Fruit fly (Drosophila melanogaster) whole organism, embryonic: Measurements from ENCODE around the gene deltaCOP.
A peak's percentile ranks its signal among the peaks of the same experiment; 100 is the strongest.

Source experiments
- Abd-B ChIP-seq: fragments of 200-800 bp; sonication (Bioruptor generic); optimal IDR thresholded peaks from 2 replicates; lab custom pipeline; 2018; ENCODE audit warnings: missing biosample characterization, mild to moderate bottlenecking, missing genetic modification characterization, moderate library complexity
- Bgb ChIP-seq: fragments of 200-800 bp; sonication (Bioruptor generic); IDR thresholded peaks from 2 replicates; pipeline ENCODE4 v1.3.6; 2022; ENCODE audit warnings: missing biosample characterization, missing genetic modification characterization; ENCODE audit not compliant: partially characterized antibody
- CG10147 ChIP-seq: fragments of 200-800 bp; sonication (Bioruptor generic); optimal IDR thresholded peaks from 2 replicates; lab custom pipeline; 2019; ENCODE audit warnings: missing biosample characterization, mild to moderate bottlenecking, missing genetic modification characterization, moderate library complexity
- CG10654 ChIP-seq: fragments of 200-800 bp; sonication (Bioruptor generic); optimal IDR thresholded peaks from 2 replicates; lab custom pipeline; 2016; ENCODE audit warnings: missing biosample characterization, missing genetic modification characterization
- CG12104 ChIP-seq: fragments of 200-800 bp; sonication (Bioruptor generic); optimal IDR thresholded peaks from 3 replicates; lab custom pipeline; 2016; ENCODE audit warnings: missing biosample characterization, missing genetic modification characterization
- CG14667 ChIP-seq: fragments of 200-800 bp; sonication (Bioruptor generic); IDR thresholded peaks from 2 replicates; pipeline ENCODE4 v1.3.6; 2022; ENCODE audit warnings: missing biosample characterization, missing genetic modification characterization
- CG14860 ChIP-seq: fragments of 200-800 bp; sonication (Bioruptor generic); IDR thresholded peaks from 3 replicates; pipeline ENCODE4 v1.3.6; 2022; ENCODE audit warnings: missing biosample characterization, missing genetic modification characterization; ENCODE audit not compliant: partially characterized antibody
- CG2120 ChIP-seq: fragments of 200-800 bp; sonication (Bioruptor generic); optimal IDR thresholded peaks from 3 replicates; lab custom pipeline; 2016; ENCODE audit warnings: missing biosample characterization, missing genetic modification characterization
- CG31224 ChIP-seq: fragments of 200-800 bp; sonication (Bioruptor generic); IDR thresholded peaks from 2 replicates; pipeline ENCODE4 v1.3.6; 2022; ENCODE audit warnings: missing biosample characterization, missing genetic modification characterization
- CG42726 ChIP-seq: fragments of 200-800 bp; sonication (Bioruptor generic); IDR thresholded peaks from 2 replicates; pipeline ENCODE4 v1.3.6; 2022; ENCODE audit warnings: missing biosample characterization, missing genetic modification characterization; ENCODE audit not compliant: partially characterized antibody
- CG7372 ChIP-seq: fragments of 200-800 bp; sonication (Bioruptor generic); IDR thresholded peaks from 2 replicates; pipeline ENCODE4 v1.3.6; 2022; ENCODE audit warnings: missing biosample characterization, missing genetic modification characterization
- CG7839 ChIP-seq: fragments of 200-800 bp; sonication (Bioruptor generic); optimal IDR thresholded peaks from 3 replicates; lab custom pipeline; 2018; ENCODE audit warnings: missing biosample characterization, mild to moderate bottlenecking, missing genetic modification characterization, moderate library complexity
- CG9727 ChIP-seq: fragments of 200-800 bp; sonication (Bioruptor generic); optimal IDR thresholded peaks from 3 replicates; lab custom pipeline; 2017; ENCODE audit warnings: missing biosample characterization, mild to moderate bottlenecking, missing genetic modification characterization
- CoRest ChIP-seq: fragments of 200-800 bp; sonication (Bioruptor generic); optimal IDR thresholded peaks from 3 replicates; lab custom pipeline; 2018; ENCODE audit warnings: missing biosample characterization, mild to moderate bottlenecking, missing genetic modification characterization, moderate library complexity
- Dbx ChIP-seq: fragments of 200-800 bp; sonication (Bioruptor generic); IDR thresholded peaks from 3 replicates; pipeline ENCODE4 v1.3.6; 2022; ENCODE audit warnings: missing biosample characterization, missing genetic modification characterization
- Dll ChIP-seq: fragments of 200-800 bp; sonication (Bioruptor generic); IDR thresholded peaks from 4 replicates; pipeline ENCODE4 v1.3.6; 2022; ENCODE audit warnings: missing biosample characterization, missing genetic modification characterization; ENCODE audit not compliant: partially characterized antibody
- Doc3 ChIP-seq: fragments of 200-800 bp; sonication (Bioruptor generic); IDR thresholded peaks from 3 replicates; pipeline ENCODE4 v1.3.6; 2022; ENCODE audit warnings: missing biosample characterization, missing genetic modification characterization; ENCODE audit not compliant: partially characterized antibody
- Fer1 ChIP-seq: fragments of 200-800 bp; sonication (Bioruptor generic); optimal IDR thresholded peaks from 2 replicates; lab custom pipeline; 2017; ENCODE audit warnings: missing biosample characterization, mild to moderate bottlenecking, missing genetic modification characterization
- Gsc ChIP-seq: fragments of 200-800 bp; sonication (Bioruptor generic); IDR thresholded peaks from 2 replicates; pipeline ENCODE4 v1.3.6; 2022; ENCODE audit warnings: missing biosample characterization, missing genetic modification characterization
- HmgZ ChIP-seq: fragments of 200-800 bp; sonication (Bioruptor generic); optimal IDR thresholded peaks from 2 replicates; lab custom pipeline; 2018; ENCODE audit warnings: missing biosample characterization, mild to moderate bottlenecking, missing genetic modification characterization
- Hr39 ChIP-seq: fragments of >200 bp; optimal IDR thresholded peaks from 2 replicates; lab custom pipeline; 2017
- Med ChIP-seq: fragments of 200-800 bp; sonication (Bioruptor generic); peaks from one replicate; lab custom pipeline; 2016; ENCODE audit warnings: missing biosample characterization, missing genetic modification characterization, mild to moderate bottlenecking, inconsistent platforms, moderate library complexity
- Myb ChIP-seq: fragments of 200-800 bp; sonication (Bioruptor generic); optimal IDR thresholded peaks from 2 replicates; lab custom pipeline; 2016; ENCODE audit warnings: missing biosample characterization, missing genetic modification characterization
- Optix ChIP-seq: fragments of 200-800 bp; sonication (Bioruptor generic); IDR thresholded peaks from 3 replicates; pipeline ENCODE4 v1.3.6; 2022; ENCODE audit warnings: missing biosample characterization, missing genetic modification characterization
- Scr ChIP-seq: fragments of 200-800 bp; sonication (Bioruptor generic); IDR thresholded peaks from 2 replicates; pipeline ENCODE4 v1.3.6; 2022; ENCODE audit warnings: missing biosample characterization, missing genetic modification characterization; ENCODE audit not compliant: partially characterized antibody
- Sin3A ChIP-seq: fragments of >200 bp; optimal IDR thresholded peaks from 2 replicates; lab custom pipeline; 2018
- Sry-β ChIP-seq: fragments of 200-800 bp; sonication (Bioruptor generic); optimal IDR thresholded peaks from 2 replicates; lab custom pipeline; 2018; ENCODE audit warnings: missing biosample characterization, mild to moderate bottlenecking, missing genetic modification characterization, moderate library complexity
- Usf ChIP-seq: fragments of 200-800 bp; sonication (Bioruptor generic); optimal IDR thresholded peaks from 2 replicates; lab custom pipeline; 2017; ENCODE audit warnings: missing genotype, missing biosample characterization, missing genetic modification characterization
- YL-1 ChIP-seq: fragments of 200-800 bp; sonication (Bioruptor generic); optimal IDR thresholded peaks from 3 replicates; lab custom pipeline; 2017; ENCODE audit warnings: missing biosample characterization, mild to moderate bottlenecking, missing genetic modification characterization
- amos ChIP-seq: fragments of 200-800 bp; sonication (Bioruptor generic); IDR thresholded peaks from 2 replicates; pipeline ENCODE4 v1.3.6; 2022; ENCODE audit warnings: missing biosample characterization, missing genetic modification characterization; ENCODE audit not compliant: partially characterized antibody
- ato ChIP-seq: fragments of 200-800 bp; sonication (Bioruptor generic); IDR thresholded peaks from 2 replicates; pipeline ENCODE4 v1.3.6; 2022; ENCODE audit warnings: missing biosample characterization, missing genetic modification characterization; ENCODE audit not compliant: partially characterized antibody
- bbx ChIP-seq: fragments of 200-800 bp; sonication (Bioruptor generic); IDR thresholded peaks from 2 replicates; pipeline ENCODE4 v1.3.6; 2022; ENCODE audit warnings: missing biosample characterization, missing genetic modification characterization; ENCODE audit not compliant: partially characterized antibody
- bowl ChIP-seq: fragments of 200-800 bp; sonication (Bioruptor generic); IDR thresholded peaks from 2 replicates; pipeline ENCODE4 v1.3.6; 2022; ENCODE audit warnings: missing biosample characterization, missing genetic modification characterization
- caup ChIP-seq: fragments of 200-800 bp; sonication (Bioruptor generic); optimal IDR thresholded peaks from 3 replicates; lab custom pipeline; 2017; ENCODE audit warnings: missing biosample characterization, mild to moderate bottlenecking, missing genetic modification characterization, moderate library complexity; ENCODE audit not compliant: severe bottlenecking
- dmrt99B ChIP-seq: fragments of 200-800 bp; sonication (Bioruptor generic); optimal IDR thresholded peaks from 2 replicates; lab custom pipeline; 2018; ENCODE audit warnings: missing biosample characterization, mild to moderate bottlenecking, missing genetic modification characterization, moderate library complexity
- en ChIP-seq: fragments of 200-800 bp; sonication (Bioruptor generic); optimal IDR thresholded peaks from 2 replicates; lab custom pipeline; 2016; ENCODE audit warnings: missing biosample characterization, missing genetic modification characterization
- hb ChIP-seq: fragments of 200-800 bp; sonication (Bioruptor generic); IDR thresholded peaks from 3 replicates; pipeline ENCODE4 v1.3.6; 2022; ENCODE audit warnings: missing biosample characterization, missing genetic modification characterization; ENCODE audit not compliant: partially characterized antibody
- hbn ChIP-seq: fragments of 200-800 bp; sonication (Bioruptor generic); IDR thresholded peaks from 2 replicates; pipeline ENCODE4 v1.3.6; 2022; ENCODE audit warnings: missing biosample characterization, missing genetic modification characterization; ENCODE audit not compliant: partially characterized antibody
- ken ChIP-seq: fragments of 200-800 bp; sonication (Bioruptor generic); IDR thresholded peaks from 3 replicates; pipeline ENCODE4 v1.3.6; 2022; ENCODE audit warnings: missing biosample characterization, missing genetic modification characterization
- knrl ChIP-seq: fragments of 200-800 bp; sonication (Bioruptor generic); IDR thresholded peaks from 3 replicates; pipeline ENCODE4 v1.3.6; 2022; ENCODE audit warnings: missing biosample characterization, missing genetic modification characterization; ENCODE audit not compliant: partially characterized antibody
- mirr ChIP-seq: fragments of 200-800 bp; sonication (Bioruptor generic); optimal IDR thresholded peaks from 3 replicates; lab custom pipeline; 2018; ENCODE audit warnings: missing biosample characterization, mild to moderate bottlenecking, missing genetic modification characterization
- pzg ChIP-seq: fragments of 200-800 bp; sonication (Bioruptor generic); optimal IDR thresholded peaks from 3 replicates; lab custom pipeline; 2018; ENCODE audit warnings: missing biosample characterization, mild to moderate bottlenecking, missing genetic modification characterization, moderate library complexity
- sens ChIP-seq: fragments of 200-800 bp; sonication (Bioruptor generic); peaks from one replicate; lab custom pipeline; 2016; ENCODE audit warnings: missing biosample characterization, missing genetic modification characterization
- sim ChIP-seq: fragments of 200-800 bp; sonication (Bioruptor generic); IDR thresholded peaks from 2 replicates; pipeline ENCODE4 v1.3.6; 2022; ENCODE audit warnings: missing biosample characterization, missing genetic modification characterization
- sr ChIP-seq: fragments of 200-800 bp; sonication (Bioruptor generic); IDR thresholded peaks from 3 replicates; pipeline ENCODE4 v1.3.6; 2022; ENCODE audit warnings: missing biosample characterization, missing genetic modification characterization
- stwl ChIP-seq: fragments of 200-800 bp; sonication (Bioruptor generic); optimal IDR thresholded peaks from 3 replicates; lab custom pipeline; 2018; ENCODE audit warnings: missing biosample characterization, mild to moderate bottlenecking, missing genetic modification characterization, moderate library complexity
- unc-4 ChIP-seq: fragments of 200-800 bp; sonication (Bioruptor generic); IDR thresholded peaks from 2 replicates; pipeline ENCODE4 v1.3.6; 2022; ENCODE audit warnings: missing biosample characterization, missing genetic modification characterization; ENCODE audit not compliant: partially characterized antibody
- usp ChIP-seq: fragments of >200 bp; optimal IDR thresholded peaks from 2 replicates; lab custom pipeline; 2017; ENCODE audit warnings: missing biosample characterization, missing genetic modification characterization
- vnd ChIP-seq: fragments of 200-800 bp; sonication (Bioruptor generic); IDR thresholded peaks from 3 replicates; pipeline ENCODE4 v1.3.6; 2022; ENCODE audit warnings: missing biosample characterization, missing genetic modification characterization; ENCODE audit not compliant: partially characterized antibody

deltaCOP gene

dm6 chrX:1868586-1869111, 7.1 kb upstream of the deltaCOP start, which contains the start of the genes CG14803 and Pex5 (continued):
- TF ChIP-seq YL-1 (GFP tag; lab: Kevin White, UChicago) = peak; percentile 79
- TF ChIP-seq Sin3A (lab: Kevin White, UChicago) = peak; percentile 13
- TF ChIP-seq dmrt99B (tag; lab: Kevin White, UChicago) = no peak
- no peak for TF ChIP-seq caup
- TF ChIP-seq Fer1 = peak; percentile 33
- peak; percentile 31 for TF ChIP-seq Myb (GFP tag; lab: Kevin White, UChicago)
- TF ChIP-seq usp (GFP tag; lab: Kevin White, UChicago) = no peak
- no peak for TF ChIP-seq Gsc (GFP tag; lab: Robert Waterston, UW)
- TF ChIP-seq Dbx (GFP tag; lab: Robert Waterston, UW) = no peak
- TF ChIP-seq Abd-B (GFP tag; lab: Kevin White, UChicago) = no peak
- no peak for TF ChIP-seq en
- no peak for TF ChIP-seq mirr (GFP tag; lab: Kevin White, UChicago)
- TF ChIP-seq CG7372 (GFP tag; lab: Robert Waterston, UW) = no peak
- TF ChIP-seq Optix (GFP tag; lab: Robert Waterston, UW) = no peak
- TF ChIP-seq Usf (GFP tag; lab: Kevin White, UChicago) = no peak
- TF ChIP-seq Sry-β (GFP tag; lab: Kevin White, UChicago) = peak; percentile 8
- no peak for TF ChIP-seq CG10147 (GFP tag; lab: Kevin White, UChicago)
- TF ChIP-seq vnd (GFP tag; lab: Robert Waterston, UW) = peak; percentile 39; the same call in 2 of the 3 replicates
- peak; percentile 81 for TF ChIP-seq Med (GFP tag; lab: Kevin White, UChicago)
- TF ChIP-seq CG42726 (GFP tag; lab: Robert Waterston, UW) = no peak
- peak; percentile 38 for TF ChIP-seq ato (GFP tag; lab: Robert Waterston, UW)
- TF ChIP-seq sim = no peak
- no peak for TF ChIP-seq sr (GFP tag; lab: Robert Waterston, UW)
- no peak for TF ChIP-seq CG10654 (GFP tag; lab: Kevin White, UChicago)
- peak; percentile 59; the same call in 1 of the 2 replicates for TF ChIP-seq amos
- TF ChIP-seq stwl (tag; lab: Kevin White, UChicago) = peak; percentile 82
- TF ChIP-seq CG9727 (GFP tag; lab: Kevin White, UChicago) = no peak
- TF ChIP-seq sens (GFP tag; lab: Kevin White, UChicago) = peak; percentile 75
- no peak for TF ChIP-seq CG14667 (GFP tag; lab: Robert Waterston, UW)
- no peak for TF ChIP-seq CG7839 (tag; lab: Kevin White, UChicago)
- TF ChIP-seq Doc3 = peak; percentile 39; the same call in 1 of the 3 replicates
- TF ChIP-seq hb = peak; percentile 54; the same call in 2 of the 3 replicates
- peak; percentile 3 for TF ChIP-seq CoRest
- peak; percentile 63 for TF ChIP-seq Scr (GFP tag; lab: Robert Waterston, UW)
- peak; percentile 57; the same call in 2 of the 4 replicates for TF ChIP-seq Dll (GFP tag; lab: Robert Waterston, UW)
- TF ChIP-seq ken (GFP tag; lab: Robert Waterston, UW) = no peak
- TF ChIP-seq CG31224 (GFP tag; lab: Robert Waterston, UW) = no peak
- TF ChIP-seq CG12104 = no peak
- TF ChIP-seq knrl (GFP tag; lab: Robert Waterston, UW) = peak; percentile 45; the same call in 2 of the 3 replicates
- TF ChIP-seq unc-4 = peak; percentile 65
- no peak for TF ChIP-seq bowl (GFP tag; lab: Robert Waterston, UW)
- peak; percentile 43; the same call in 1 of the 2 replicates for TF ChIP-seq hbn (GFP tag; lab: Robert Waterston, UW)
- TF ChIP-seq CG14860 (GFP tag; lab: Robert Waterston, UW) = peak; percentile 52; the same call in 1 of the 3 replicates
- TF ChIP-seq Hr39 (lab: Kevin White, UChicago) = no peak
- TF ChIP-seq Bgb = peak; percentile 65
- TF ChIP-seq CG2120 (GFP tag; lab: Kevin White, UChicago) = peak; percentile 31
- peak; percentile 27 for TF ChIP-seq HmgZ (tag; lab: Kevin White, UChicago)
- peak; percentile 54 for TF ChIP-seq pzg
- TF ChIP-seq bbx (GFP tag; lab: Robert Waterston, UW) = peak; percentile 68; the same call in 1 of the 2 replicates
